Fruit fly (Drosophila melanogaster) whole organism, embryonic: ENCODE data around the gene Desat2.

Experiments
- Adf1 ChIP-seq: fragments of 200-800 bp; sonication (Bioruptor generic); IDR thresholded peaks from 2 replicates; pipeline ENCODE4 v1.3.6; 2022; ENCODE audit warnings: missing biosample characterization, missing genetic modification characterization
- Bteb2 ChIP-seq: fragments of 200-800 bp; sonication (Bioruptor generic); optimal IDR thresholded peaks from 2 replicates; lab custom pipeline; 2016; ENCODE audit warnings: missing biosample characterization, missing genetic modification characterization
- CG11093 ChIP-seq: fragments of 200-800 bp; sonication (Bioruptor generic); IDR thresholded peaks from 3 replicates; pipeline ENCODE4 v1.3.6; 2022; ENCODE audit warnings: missing biosample characterization, missing genetic modification characterization
- CG12104 ChIP-seq: fragments of 200-800 bp; sonication (Bioruptor generic); optimal IDR thresholded peaks from 3 replicates; lab custom pipeline; 2016; ENCODE audit warnings: missing biosample characterization, missing genetic modification characterization
- CG12769 ChIP-seq: fragments of 200-800 bp; sonication (Bioruptor generic); optimal IDR thresholded peaks from 2 replicates; lab custom pipeline; 2019; ENCODE audit warnings: missing biosample characterization, mild to moderate bottlenecking, missing genetic modification characterization, moderate library complexity
- CG13123 ChIP-seq: fragments of 200-800 bp; sonication (Bioruptor generic); optimal IDR thresholded peaks from 2 replicates; lab custom pipeline; 2016; ENCODE audit warnings: missing biosample characterization, missing genetic modification characterization
- CG14014 ChIP-seq: fragments of 200-800 bp; sonication (Bioruptor generic); IDR thresholded peaks from 2 replicates; pipeline ENCODE4 v1.3.6; 2022; ENCODE audit warnings: missing biosample characterization, missing genetic modification characterization
- CG1529 ChIP-seq: fragments of 200-800 bp; sonication (Bioruptor generic); optimal IDR thresholded peaks from 3 replicates; lab custom pipeline; 2018; ENCODE audit warnings: missing biosample characterization, missing genetic modification characterization
- CG15514 ChIP-seq: fragments of 200-800 bp; sonication (Bioruptor generic); optimal IDR thresholded peaks from 3 replicates; lab custom pipeline; 2017; ENCODE audit warnings: missing biosample characterization, missing genetic modification characterization, mild to moderate bottlenecking, moderate library complexity, missing genetic modification reagents
- CG16813 ChIP-seq: fragments of 200-800 bp; sonication (Bioruptor generic); IDR thresholded peaks from 3 replicates; pipeline ENCODE4 v1.3.6; 2022; ENCODE audit warnings: missing biosample characterization, missing genetic modification characterization; ENCODE audit not compliant: partially characterized antibody
- CG17802 ChIP-seq: fragments of 200-800 bp; sonication (Bioruptor generic); optimal IDR thresholded peaks from 2 replicates; lab custom pipeline; 2018; ENCODE audit warnings: missing biosample characterization, mild to moderate bottlenecking, missing genetic modification characterization, moderate library complexity
- CG1792 ChIP-seq: fragments of 200-800 bp; sonication (Bioruptor generic); optimal IDR thresholded peaks from 2 replicates; lab custom pipeline; 2016; ENCODE audit warnings: missing biosample characterization, missing genetic modification characterization
- CG1832 ChIP-seq: fragments of 200-800 bp; sonication (Bioruptor generic); optimal IDR thresholded peaks from 2 replicates; lab custom pipeline; 2017; ENCODE audit warnings: missing biosample characterization, mild to moderate bottlenecking, missing genetic modification characterization, inconsistent platforms
- CG30020 ChIP-seq: fragments of 200-800 bp; optimal IDR thresholded peaks from 2 replicates; lab custom pipeline; 2019; ENCODE audit warnings: missing biosample characterization, mild to moderate bottlenecking, missing genetic modification characterization, moderate library complexity
- CG3281 ChIP-seq: fragments of 200-800 bp; sonication (Bioruptor generic); optimal IDR thresholded peaks from 3 replicates; lab custom pipeline; 2017; ENCODE audit warnings: missing biosample characterization, mild to moderate bottlenecking, missing genetic modification characterization
- CG42726 ChIP-seq: fragments of 200-800 bp; sonication (Bioruptor generic); IDR thresholded peaks from 2 replicates; pipeline ENCODE4 v1.3.6; 2022; ENCODE audit warnings: missing biosample characterization, missing genetic modification characterization; ENCODE audit not compliant: partially characterized antibody
- CG4730 ChIP-seq: fragments of 200-800 bp; sonication (Bioruptor generic); IDR thresholded peaks from 2 replicates; pipeline ENCODE4 v1.3.6; 2022; ENCODE audit warnings: missing biosample characterization, missing genetic modification characterization
- CG4820 ChIP-seq: fragments of 200-800 bp; sonication (Bioruptor generic); optimal IDR thresholded peaks from 3 replicates; lab custom pipeline; 2016; ENCODE audit warnings: missing biosample characterization, missing genetic modification characterization
- CG8359 ChIP-seq: fragments of 200-800 bp; sonication (Bioruptor generic); optimal IDR thresholded peaks from 2 replicates; lab custom pipeline; 2017; ENCODE audit warnings: missing biosample characterization, mild to moderate bottlenecking, missing genetic modification characterization, borderline replicate concordance
- Dp ChIP-seq: fragments of 200-800 bp; sonication (Bioruptor generic); optimal IDR thresholded peaks from 2 replicates; lab custom pipeline; 2018; ENCODE audit warnings: missing biosample characterization, mild to moderate bottlenecking, missing genetic modification characterization, moderate library complexity
- E2f1 ChIP-seq: fragments of 200-800 bp; sonication (Bioruptor generic); IDR thresholded peaks from 2 replicates; pipeline ENCODE4 v1.3.6; 2022; ENCODE audit warnings: missing biosample characterization, missing genetic modification characterization
- Lpt ChIP-seq: fragments of >200 bp; optimal IDR thresholded peaks from 2 replicates; lab custom pipeline; 2018; ENCODE audit warnings: missing biosample characterization, missing genetic modification characterization
- Med ChIP-seq: fragments of 200-800 bp; sonication (Bioruptor generic); peaks from one replicate; lab custom pipeline; 2016; ENCODE audit warnings: missing biosample characterization, missing genetic modification characterization, mild to moderate bottlenecking, inconsistent platforms, moderate library complexity
- Opbp ChIP-seq: fragments of 200-800 bp; sonication (Bioruptor generic); IDR thresholded peaks from 3 replicates; pipeline ENCODE4 v1.3.6; 2022; ENCODE audit warnings: missing biosample characterization, missing genetic modification characterization; ENCODE audit not compliant: partially characterized antibody
- Poxn ChIP-seq: fragments of 200-800 bp; sonication (Bioruptor generic); IDR thresholded peaks from 2 replicates; pipeline ENCODE4 v1.3.6; 2022; ENCODE audit warnings: missing biosample characterization, missing genetic modification characterization
- Rfx ChIP-seq: fragments of 200-800 bp; sonication (Bioruptor generic); IDR thresholded peaks from 2 replicates; pipeline ENCODE4 v1.3.6; 2022; ENCODE audit warnings: missing biosample characterization, missing genetic modification characterization
- Rx ChIP-seq: fragments of 200-800 bp; sonication (Bioruptor generic); IDR thresholded peaks from 2 replicates; pipeline ENCODE4 v1.3.6; 2022; ENCODE audit warnings: missing biosample characterization, missing genetic modification characterization
- Sin3A ChIP-seq: fragments of >200 bp; optimal IDR thresholded peaks from 2 replicates; lab custom pipeline; 2018
- Sox102F ChIP-seq: fragments of 200-800 bp; sonication (Bioruptor generic); optimal IDR thresholded peaks from 2 replicates; lab custom pipeline; 2018; ENCODE audit warnings: missing biosample characterization, mild to moderate bottlenecking, missing genetic modification characterization, moderate library complexity
- Xrp1 ChIP-seq: fragments of 200-800 bp; sonication (Bioruptor generic); IDR thresholded peaks from 2 replicates; pipeline ENCODE4 v1.3.6; 2022; ENCODE audit warnings: missing biosample characterization, missing genetic modification characterization
- amos ChIP-seq: fragments of 200-800 bp; sonication (Bioruptor generic); IDR thresholded peaks from 2 replicates; pipeline ENCODE4 v1.3.6; 2022; ENCODE audit warnings: missing biosample characterization, missing genetic modification characterization; ENCODE audit not compliant: partially characterized antibody
- bab2 ChIP-seq: fragments of 200-800 bp; sonication (Bioruptor generic); optimal IDR thresholded peaks from 2 replicates; lab custom pipeline; 2016; ENCODE audit warnings: missing biosample characterization, missing genetic modification characterization
- dysf ChIP-seq: fragments of 200-800 bp; sonication (Bioruptor generic); IDR thresholded peaks from 3 replicates; pipeline ENCODE4 v1.3.6; 2022; ENCODE audit warnings: missing biosample characterization, missing genetic modification characterization
- eve ChIP-seq, 2 experiments: fragments of >200 bp; optimal IDR thresholded peaks; 2 replicates each; lab custom pipeline; 2017; ENCODE audit warnings: missing biosample characterization in 2 of 2, missing genetic modification characterization in 2 of 2
- fu2 ChIP-seq: fragments of 200-800 bp; sonication (Bioruptor generic); optimal IDR thresholded peaks from 2 replicates; lab custom pipeline; 2016; ENCODE audit warnings: missing biosample characterization, missing genetic modification characterization
- gro ChIP-seq: fragments of 200-800 bp; sonication (Bioruptor generic); optimal IDR thresholded peaks from 2 replicates; lab custom pipeline; 2016; ENCODE audit warnings: missing biosample characterization, missing genetic modification characterization
- insv ChIP-seq, 2 experiments: fragments of 200-800 bp; sonication (Bioruptor generic); optimal IDR thresholded peaks; 3 replicates each; lab custom pipeline; 2016 to 2018; ENCODE audit warnings: missing biosample characterization in 2 of 2, missing genetic modification characterization in 2 of 2
- jumu ChIP-seq: fragments of 200-800 bp; sonication (Bioruptor generic); optimal IDR thresholded peaks from 3 replicates; lab custom pipeline; 2016; ENCODE audit warnings: missing biosample characterization, missing genetic modification characterization
- ken ChIP-seq: fragments of 200-800 bp; sonication (Bioruptor generic); IDR thresholded peaks from 3 replicates; pipeline ENCODE4 v1.3.6; 2022; ENCODE audit warnings: missing biosample characterization, missing genetic modification characterization
- nom ChIP-seq: fragments of 200-800 bp; sonication (Bioruptor generic); optimal IDR thresholded peaks from 2 replicates; lab custom pipeline; 2017; ENCODE audit warnings: missing biosample characterization, missing genetic modification characterization, mild to moderate bottlenecking, moderate library complexity, missing genetic modification reagents
- pan ChIP-seq, 4 experiments: fragments of >200 bp in 3 of 4; fragments of 200-800 bp in 1 of 4; sonication (Bioruptor generic) in 1 of 4; optimal IDR thresholded peaks in 3 of 4; IDR thresholded peaks in 1 of 4; 2 replicates each; pipeline versions ENCODE4 v1.3.6 to Lab custom; 2017 to 2022; ENCODE audit warnings: missing biosample characterization in 2 of 4, missing genetic modification characterization in 2 of 4, mixed read lengths in 1 of 4
- peb ChIP-seq: fragments of 200-800 bp; sonication (Bioruptor generic); IDR thresholded peaks from 2 replicates; pipeline ENCODE4 v1.3.6; 2022; ENCODE audit warnings: missing biosample characterization, missing genetic modification characterization
- pnt ChIP-seq: fragments of 200-800 bp; sonication (Bioruptor generic); optimal IDR thresholded peaks from 3 replicates; lab custom pipeline; 2016; ENCODE audit warnings: missing biosample characterization, missing genetic modification characterization
- sens-2 ChIP-seq: fragments of 200-800 bp; sonication (Bioruptor generic); IDR thresholded peaks from 2 replicates; pipeline ENCODE4 v1.3.6; 2022; ENCODE audit warnings: missing biosample characterization, missing genetic modification characterization
- slou ChIP-seq: fragments of 200-800 bp; sonication (Bioruptor generic); optimal IDR thresholded peaks from 3 replicates; lab custom pipeline; 2016; ENCODE audit warnings: missing biosample characterization, missing genetic modification characterization
- sob ChIP-seq: fragments of 200-800 bp; sonication (Bioruptor generic); IDR thresholded peaks from 2 replicates; pipeline ENCODE4 v1.3.6; 2022; ENCODE audit warnings: missing biosample characterization, missing genetic modification characterization
- sqz ChIP-seq: fragments of 200-800 bp; sonication (Bioruptor generic); optimal IDR thresholded peaks from 3 replicates; lab custom pipeline; 2018; ENCODE audit warnings: missing biosample characterization, mild to moderate bottlenecking, missing genetic modification characterization
- trem ChIP-seq: fragments of 200-800 bp; optimal IDR thresholded peaks from 3 replicates; lab custom pipeline; 2019; ENCODE audit warnings: missing biosample characterization, mild to moderate bottlenecking, missing genetic modification characterization, moderate library complexity
- twi ChIP-seq: fragments of 200-800 bp; optimal IDR thresholded peaks from 2 replicates; lab custom pipeline; 2019; ENCODE audit warnings: missing biosample characterization, mild to moderate bottlenecking, missing genetic modification characterization, moderate library complexity
- wek ChIP-seq: fragments of 200-800 bp; sonication (Bioruptor generic); optimal IDR thresholded peaks from 3 replicates; lab custom pipeline; 2018; ENCODE audit warnings: missing biosample characterization, mild to moderate bottlenecking, missing genetic modification characterization, moderate library complexity

Desat2 gene

dm6 chr3R:12413274-12413958 lies 22.6 kb upstream of the Desat2 start, which contains the start of the genes Dip-C and pps (continued):
- TF ChIP-seq CG1529 (GFP tag; lab: Kevin White, UChicago), result no peak
- TF ChIP-seq Lpt (GFP tag; lab: Kevin White, UChicago), result no peak
- no peak for TF ChIP-seq sens-2 (GFP tag; lab: Robert Waterston, UW)
- TF ChIP-seq slou (GFP tag; lab: Kevin White, UChicago), result no peak
- no peak for TF ChIP-seq pnt
- TF ChIP-seq Opbp (GFP tag; lab: Robert Waterston, UW), result peak; percentile 70
- peak; percentile 27 for TF ChIP-seq CG30020 (tag; lab: Kevin White, UChicago)
- no peak for TF ChIP-seq Bteb2 (GFP tag; lab: Kevin White, UChicago)
- no peak for TF ChIP-seq twi (tag; lab: Kevin White, UChicago)
- TF ChIP-seq CG14014 (GFP tag; lab: Robert Waterston, UW), result no peak
- TF ChIP-seq peb, result no peak
- peak; percentile 29 for TF ChIP-seq Dp (GFP tag; lab: Kevin White, UChicago)
- no peak for TF ChIP-seq Adf1
- TF ChIP-seq CG16813, result peak; percentile 70
- TF ChIP-seq fu2 (GFP tag; lab: Kevin White, UChicago), result no peak
- TF ChIP-seq CG4730 (GFP tag; lab: Robert Waterston, UW), result no peak
- no peak for TF ChIP-seq CG12769 (tag; lab: Kevin White, UChicago)
- 0 out of 2 replicates have a peak, but pooled peaks have one; percentile 12 for TF ChIP-seq Rfx (GFP tag; lab: Robert Waterston, UW)
- no peak for TF ChIP-seq CG3281 (GFP tag; lab: Kevin White, UChicago)
- no peak for TF ChIP-seq E2f1 (GFP tag; lab: Robert Waterston, UW)
- peak; percentile 61 for TF ChIP-seq Sin3A (lab: Kevin White, UChicago)
- no peak for TF ChIP-seq Sox102F (GFP tag; lab: Kevin White, UChicago)
- TF ChIP-seq Xrp1 (GFP tag; lab: Robert Waterston, UW), result no peak
- TF ChIP-seq insv (GFP tag; optimal IDR thresholded peaks at IDR 0.05; lab: Kevin White, UChicago), result peak in 1 of 2 experiments; percentile 22
- TF ChIP-seq sqz (GFP tag; lab: Kevin White, UChicago), result no peak
- TF ChIP-seq CG4820 (GFP tag; lab: Kevin White, UChicago), result no peak
- peak; percentile 12 for TF ChIP-seq CG12104 (GFP tag; lab: Kevin White, UChicago)
- TF ChIP-seq CG13123, result no peak
- peak; percentile 44 for TF ChIP-seq Med (GFP tag; lab: Kevin White, UChicago)
- peak; percentile 13 for TF ChIP-seq wek (GFP tag; lab: Kevin White, UChicago)
- TF ChIP-seq bab2 (GFP tag; lab: Kevin White, UChicago), result no peak
- TF ChIP-seq CG15514 (GFP tag; lab: Kevin White, UChicago), result peak; percentile 99
- TF ChIP-seq eve (GFP tag; optimal IDR thresholded peaks at IDR 0.05; lab: Kevin White, UChicago), result no peak
- TF ChIP-seq gro (GFP tag; lab: Kevin White, UChicago), result no peak
- TF ChIP-seq Poxn (GFP tag; lab: Robert Waterston, UW), result no peak
- peak; percentile 57 for TF ChIP-seq trem
- no peak for TF ChIP-seq CG17802
- no peak for TF ChIP-seq pan (optimal IDR thresholded peaks at IDR 0.05; lab: Kevin White, UChicago)
- TF ChIP-seq pan (GFP tag; optimal IDR thresholded peaks at IDR 0.05 in 1 of 2, IDR thresholded peaks at IDR 0.05 in 1 of 2), result peak in 1 of 2 experiments; percentile 9
- no peak for TF ChIP-seq Rx (GFP tag; lab: Robert Waterston, UW)
- peak; percentile 43 for TF ChIP-seq nom (GFP tag; lab: Kevin White, UChicago)
- peak; percentile 52; the same call in 1 of the 2 replicates for TF ChIP-seq CG42726 (GFP tag; lab: Robert Waterston, UW)
- no peak for TF ChIP-seq CG8359 (GFP tag; lab: Kevin White, UChicago)
- peak; percentile 82 for TF ChIP-seq amos
- TF ChIP-seq jumu (GFP tag; lab: Kevin White, UChicago), result no peak
- no peak for TF ChIP-seq ken (GFP tag; lab: Robert Waterston, UW)
- TF ChIP-seq sob (GFP tag; lab: Robert Waterston, UW), result no peak
- TF ChIP-seq dysf (GFP tag; lab: Robert Waterston, UW), result no peak
- no peak for TF ChIP-seq CG11093 (GFP tag; lab: Robert Waterston, UW)
- TF ChIP-seq CG1832 (GFP tag; lab: Kevin White, UChicago), result no peak
- TF ChIP-seq CG1792, result no peak
